Fruit fly (Drosophila melanogaster): Measurements from ENCODE around the gene CG10949.

CG10949 gene

DNA sequence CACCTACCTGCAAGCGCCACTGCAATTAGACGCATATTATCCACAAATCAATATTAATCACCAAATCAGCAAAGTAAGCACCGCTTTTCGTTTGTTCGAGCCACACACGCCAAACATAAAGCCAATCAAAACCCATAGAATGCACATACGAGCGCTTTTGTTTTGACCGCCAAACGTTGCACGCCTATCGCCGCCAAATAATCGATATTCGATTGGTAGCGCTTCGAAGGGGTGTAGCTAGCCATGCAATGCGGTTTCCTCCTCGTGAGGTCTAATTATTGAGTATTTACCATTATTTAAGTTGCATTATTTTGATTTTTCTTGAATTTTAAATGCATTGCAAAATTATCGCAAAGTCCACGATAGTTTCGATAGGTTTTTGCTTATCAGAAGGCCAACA lies 10.7 kb upstream of the CG10949 start (continued):
- TF ChIP-seq CG6791 (GFP tag; IDR thresholded peaks at IDR 0.05; ENCODE audit: partially characterized antibody) (peak; percentile 79), tna (GFP tag; IDR thresholded peaks at IDR 0.05; ENCODE audit: partially characterized antibody) (peak; percentile 79; the same call in 1 of the 2 replicates), zen2 (GFP tag; IDR thresholded peaks at IDR 0.05; ENCODE audit: partially characterized antibody) (peak; percentile 72), Sry-δ (GFP tag; optimal IDR thresholded peaks at IDR 0.05) (peak; percentile 24), CG5180 (GFP tag; optimal IDR thresholded peaks at IDR 0.05) (peak; percentile 74), CG7963 (GFP tag; IDR thresholded peaks at IDR 0.05; ENCODE audit: partially characterized antibody) (peak; percentile 63; the same call in 1 of the 3 replicates), Dp (GFP tag; optimal IDR thresholded peaks at IDR 0.05) (peak; percentile 79), Lhr (GFP tag; optimal IDR thresholded peaks at IDR 0.05) (peak; percentile 6), pzg (GFP tag; optimal IDR thresholded peaks at IDR 0.05) (peak; percentile 20), CG13287 (GFP tag; IDR thresholded peaks at IDR 0.05; ENCODE audit: partially characterized antibody) (peak; percentile 82), CG16813 (GFP tag; IDR thresholded peaks at IDR 0.05; ENCODE audit: partially characterized antibody) (peak; percentile 73), BEAF-32 (GFP tag; optimal IDR thresholded peaks at IDR 0.05) (peak; percentile 51), CG31224 (GFP tag; IDR thresholded peaks at IDR 0.05) (no peak), E2f2 (GFP tag; IDR thresholded peaks at IDR 0.05) (peak; percentile 90), Aef1 (GFP tag; IDR thresholded peaks at IDR 0.05) (no peak), Dll (GFP tag; IDR thresholded peaks at IDR 0.05; ENCODE audit: partially characterized antibody) (peak; percentile 84), CG8281 (tag; optimal IDR thresholded peaks at IDR 0.05) (no peak), hbn (GFP tag; IDR thresholded peaks at IDR 0.05; ENCODE audit: partially characterized antibody) (peak; percentile 51; the same call in 1 of the 2 replicates), ato (GFP tag; IDR thresholded peaks at IDR 0.05; ENCODE audit: partially characterized antibody) (peak; percentile 57), mld (GFP tag; IDR thresholded peaks at IDR 0.05; ENCODE audit: partially characterized antibody) (peak; percentile 60; the same call in 1 of the 3 replicates), bbx (GFP tag; IDR thresholded peaks at IDR 0.05; ENCODE audit: partially characterized antibody) (peak; percentile 66), CG6175 (GFP tag; IDR thresholded peaks at IDR 0.05) (0 out of 3 replicates have a peak, but pooled peaks have one; percentile 13), Opbp (GFP tag; IDR thresholded peaks at IDR 0.05; ENCODE audit: partially characterized antibody) (peak; percentile 47; the same call in 1 of the 3 replicates), knrl (GFP tag; IDR thresholded peaks at IDR 0.05; ENCODE audit: partially characterized antibody) (peak; percentile 42; the same call in 2 of the 3 replicates), hb (GFP tag; IDR thresholded peaks at IDR 0.05; ENCODE audit: partially characterized antibody) (peak; percentile 71; the same call in 2 of the 3 replicates), CG8290 (GFP tag; optimal IDR thresholded peaks at IDR 0.05) (peak; percentile 43), CG8290 (tag; optimal IDR thresholded peaks at IDR 0.05) (no peak), nerfin-2 (GFP tag; IDR thresholded peaks at IDR 0.05; ENCODE audit: partially characterized antibody) (peak; percentile 89), CHES-1-like (GFP tag; optimal IDR thresholded peaks at IDR 0.05) (no peak), CG34224 (GFP tag; IDR thresholded peaks at IDR 0.05; ENCODE audit: partially characterized antibody) (peak; percentile 72), CG17912 (GFP tag; optimal IDR thresholded peaks at IDR 0.05) (no peak), amos (GFP tag; IDR thresholded peaks at IDR 0.05; ENCODE audit: partially characterized antibody) (peak; percentile 51; the same call in 1 of the 2 replicates)

DNA sequence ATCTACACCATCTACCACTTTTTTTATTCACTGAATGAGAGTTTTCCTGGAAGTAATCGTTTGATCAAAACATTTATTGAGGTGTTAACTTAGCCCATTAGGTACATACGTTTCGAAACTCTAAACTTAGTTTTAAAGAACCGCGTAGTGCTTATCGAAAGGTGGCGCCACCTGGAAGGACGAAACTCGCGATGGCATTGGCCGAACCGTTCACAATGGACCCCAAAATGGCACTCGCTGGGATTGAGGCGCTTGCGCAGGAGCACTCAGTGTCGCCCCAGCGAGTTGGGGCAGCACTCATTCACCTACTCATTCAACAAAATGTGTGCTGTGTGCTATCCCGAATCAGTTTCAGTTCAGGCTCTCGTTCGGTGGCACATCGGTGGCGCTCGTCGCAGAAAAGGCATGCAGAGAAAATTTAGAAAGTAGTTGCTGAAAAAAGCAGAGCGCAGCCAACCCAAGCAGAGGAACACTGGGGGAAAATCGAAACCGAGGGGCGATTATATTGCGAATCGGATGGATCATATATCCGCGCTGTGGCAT lies 9.2 kb upstream of the CG10949 start, which contains the start of gene CG31688:
TSS of gene CG31688 (plus strand) at position 346 of the 543 bp plus-strand sequence.
- TF ChIP-seq Med (GFP tag): peak; percentile 59
- TF ChIP-seq CTCF (GFP tag; optimal IDR thresholded peaks at IDR 0.05): peak; percentile 91
- no peak for TF ChIP-seq Gsc (GFP tag; IDR thresholded peaks at IDR 0.05)
- no peak for TF ChIP-seq Dip2 (GFP tag; IDR thresholded peaks at IDR 0.05)
- no peak for TF ChIP-seq Ada2b (GFP tag; IDR thresholded peaks at IDR 0.05)
- TF ChIP-seq Sry-δ (GFP tag; optimal IDR thresholded peaks at IDR 0.05): peak; percentile 22
- no peak for TF ChIP-seq CG10274 (GFP tag; optimal IDR thresholded peaks at IDR 0.05)
- no peak for TF ChIP-seq CG4617 (GFP tag; optimal IDR thresholded peaks at IDR 0.05; ENCODE audit: borderline replicate concordance)
- no peak for TF ChIP-seq tna (GFP tag; IDR thresholded peaks at IDR 0.05; ENCODE audit: partially characterized antibody)
- TF ChIP-seq CG12219 (GFP tag; optimal IDR thresholded peaks at IDR 0.05): no peak
- no peak for TF ChIP-seq vvl (GFP tag; IDR thresholded peaks at IDR 0.05)
- no peak for TF ChIP-seq CG7372 (GFP tag; IDR thresholded peaks at IDR 0.05)
- no peak for TF ChIP-seq CG10654 (GFP tag; optimal IDR thresholded peaks at IDR 0.05)
- TF ChIP-seq E2f2 (GFP tag; IDR thresholded peaks at IDR 0.05): peak; percentile 72
- TF ChIP-seq CG3995 (GFP tag; optimal IDR thresholded peaks at IDR 0.05): no peak
- TF ChIP-seq CG10321 (GFP tag; IDR thresholded peaks at IDR 0.05): no peak
- peak; percentile 72 for TF ChIP-seq CG13894 (tag; optimal IDR thresholded peaks at IDR 0.05)
- TF ChIP-seq phol (tag; optimal IDR thresholded peaks at IDR 0.05): peak; percentile 32
- peak; percentile 67 for TF ChIP-seq Ets65A (GFP tag)
- no peak for TF ChIP-seq sim (GFP tag; IDR thresholded peaks at IDR 0.05)
